Worm (Caenorhabditis elegans): ENCODE results near the gene T04F8.3.

DNA sequence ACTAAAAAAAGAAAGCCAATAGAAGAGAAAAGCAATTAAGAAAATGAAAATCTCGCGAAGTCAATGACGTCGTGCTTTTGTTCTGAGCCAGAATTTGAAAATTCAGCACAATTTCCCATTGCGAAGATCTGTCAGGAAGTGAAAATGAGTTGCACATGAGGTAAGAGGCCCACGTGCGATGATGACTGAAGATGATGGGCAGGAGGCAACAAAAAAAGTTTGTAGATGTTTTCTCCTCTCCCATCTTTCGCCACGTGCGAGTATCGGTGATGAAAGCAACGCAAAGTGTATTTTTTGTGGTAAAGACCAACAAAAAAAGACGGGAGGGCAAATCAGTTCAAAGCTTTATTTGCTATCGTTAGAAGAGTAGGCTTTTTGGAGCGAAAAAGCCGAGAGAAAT is 3.6 kb downstream of the T04F8.3 start:
- TF ChIP-seq lin-39 (tag; optimal IDR thresholded peaks at IDR 0.05) (no peak), ceh-82 (tag; optimal IDR thresholded peaks at IDR 0.05) (no peak), sox-4 (tag; optimal IDR thresholded peaks at IDR 0.05) (no peak), blmp-1 (tag; optimal IDR thresholded peaks at IDR 0.05) (no peak), egl-27 (tag; optimal IDR thresholded peaks at IDR 0.05) (no peak), lsy-2 (tag; optimal IDR thresholded peaks at IDR 0.05) (no peak), dsc-1 (tag; optimal IDR thresholded peaks at IDR 0.05) (no peak), alr-1 (tag; optimal IDR thresholded peaks at IDR 0.05; ENCODE audit: borderline replicate concordance) (no peak), skn-1 (tag; optimal IDR thresholded peaks at IDR 0.05) (peak; percentile 4)
